Fruit fly (Drosophila melanogaster) whole organism, embryonic: ENCODE measurements around the gene CG12116.

Source experiments
- ATbp ChIP-seq: fragments of 200-800 bp; sonication (Bioruptor generic); optimal IDR thresholded peaks from 2 replicates; lab custom pipeline; 2017; ENCODE audit warnings: missing biosample characterization, mild to moderate bottlenecking, missing genetic modification characterization, missing genetic modification reagents
- Atf6 ChIP-seq: fragments of 200-800 bp; sonication (Bioruptor generic); IDR thresholded peaks from 2 replicates; pipeline ENCODE4 v1.3.6; 2022; ENCODE audit warnings: missing biosample characterization, missing genetic modification characterization
- B-H2 ChIP-seq: fragments of 200-800 bp; sonication (Bioruptor generic); optimal IDR thresholded peaks from 2 replicates; lab custom pipeline; 2018; ENCODE audit warnings: missing biosample characterization, mild to moderate bottlenecking, missing genetic modification characterization
- Bdp1 ChIP-seq: fragments of 200-800 bp; sonication (Bioruptor generic); optimal IDR thresholded peaks from 3 replicates; lab custom pipeline; 2016; ENCODE audit warnings: missing biosample characterization, missing genetic modification characterization
- CG10267 ChIP-seq: fragments of 200-800 bp; sonication (Bioruptor generic); optimal IDR thresholded peaks from 2 replicates; lab custom pipeline; 2018; ENCODE audit warnings: missing biosample characterization, mild to moderate bottlenecking, missing genetic modification characterization, moderate library complexity
- CG10274 ChIP-seq: fragments of 200-800 bp; sonication (Bioruptor generic); optimal IDR thresholded peaks from 3 replicates; lab custom pipeline; 2017; ENCODE audit warnings: missing biosample characterization, mild to moderate bottlenecking, missing genetic modification characterization
- CG10431 ChIP-seq: fragments of 200-800 bp; sonication (Bioruptor generic); optimal IDR thresholded peaks from 3 replicates; lab custom pipeline; 2018; ENCODE audit warnings: missing biosample characterization, mild to moderate bottlenecking, missing genetic modification characterization
- CG10462 ChIP-seq: fragments of 200-800 bp; sonication (Bioruptor generic); optimal IDR thresholded peaks from 2 replicates; lab custom pipeline; 2016; ENCODE audit warnings: missing biosample characterization, missing genetic modification characterization
- CG10979 ChIP-seq: fragments of 200-800 bp; sonication (Bioruptor generic); optimal IDR thresholded peaks from 2 replicates; lab custom pipeline; 2018; ENCODE audit warnings: missing biosample characterization, mild to moderate bottlenecking, missing genetic modification characterization, moderate library complexity
- CG11093 ChIP-seq: fragments of 200-800 bp; sonication (Bioruptor generic); IDR thresholded peaks from 3 replicates; pipeline ENCODE4 v1.3.6; 2022; ENCODE audit warnings: missing biosample characterization, missing genetic modification characterization
- CG12391 ChIP-seq: fragments of 200-800 bp; sonication (Bioruptor generic); optimal IDR thresholded peaks from 3 replicates; lab custom pipeline; 2018; ENCODE audit warnings: missing biosample characterization, mild to moderate bottlenecking, missing genetic modification characterization, moderate library complexity
- CG14710 ChIP-seq: fragments of 200-800 bp; sonication (Bioruptor generic); optimal IDR thresholded peaks from 3 replicates; lab custom pipeline; 2019; ENCODE audit warnings: missing biosample characterization, mild to moderate bottlenecking, missing genetic modification characterization, moderate library complexity
- CG15269 ChIP-seq: fragments of 200-800 bp; sonication (Bioruptor generic); optimal IDR thresholded peaks from 2 replicates; lab custom pipeline; 2018; ENCODE audit warnings: missing biosample characterization, mild to moderate bottlenecking, missing genetic modification characterization, moderate library complexity
- CG1529 ChIP-seq: fragments of 200-800 bp; sonication (Bioruptor generic); optimal IDR thresholded peaks from 3 replicates; lab custom pipeline; 2018; ENCODE audit warnings: missing biosample characterization, missing genetic modification characterization
- CG1603 ChIP-seq: fragments of 200-800 bp; sonication (Bioruptor generic); optimal IDR thresholded peaks from 2 replicates; lab custom pipeline; 2019; ENCODE audit warnings: missing biosample characterization, mild to moderate bottlenecking, missing genetic modification characterization, moderate library complexity
- CG2120 ChIP-seq: fragments of 200-800 bp; sonication (Bioruptor generic); optimal IDR thresholded peaks from 3 replicates; lab custom pipeline; 2016; ENCODE audit warnings: missing biosample characterization, missing genetic modification characterization
- CG2889 ChIP-seq: fragments of 200-800 bp; sonication (Bioruptor generic); IDR thresholded peaks from 3 replicates; pipeline ENCODE4 v1.3.6; 2022; ENCODE audit warnings: missing biosample characterization, missing genetic modification characterization
- CG30020 ChIP-seq: fragments of 200-800 bp; optimal IDR thresholded peaks from 2 replicates; lab custom pipeline; 2019; ENCODE audit warnings: missing biosample characterization, mild to moderate bottlenecking, missing genetic modification characterization, moderate library complexity
- CG30431 ChIP-seq: fragments of 200-800 bp; sonication (Bioruptor generic); optimal IDR thresholded peaks from 2 replicates; lab custom pipeline; 2017; ENCODE audit warnings: missing biosample characterization, missing genetic modification characterization
- CG31224 ChIP-seq: fragments of 200-800 bp; sonication (Bioruptor generic); IDR thresholded peaks from 2 replicates; pipeline ENCODE4 v1.3.6; 2022; ENCODE audit warnings: missing biosample characterization, missing genetic modification characterization
- CG3726 ChIP-seq: fragments of 200-800 bp; sonication (Bioruptor generic); IDR thresholded peaks from 3 replicates; pipeline ENCODE4, ENCODE4 v1.3.6; 2022; ENCODE audit warnings: missing biosample characterization, missing genetic modification characterization
- CG6254 ChIP-seq: fragments of 200-800 bp; sonication (Bioruptor generic); optimal IDR thresholded peaks from 3 replicates; lab custom pipeline; 2017; ENCODE audit warnings: mild to moderate bottlenecking, missing biosample characterization, missing genetic modification reagents, missing genetic modification characterization
- CG6654 ChIP-seq: fragments of 200-800 bp; sonication (Bioruptor generic); optimal IDR thresholded peaks from 2 replicates; lab custom pipeline; 2017; ENCODE audit warnings: missing biosample characterization, mild to moderate bottlenecking, missing genetic modification characterization
- CG6765 ChIP-seq: fragments of 200-800 bp; sonication (Bioruptor generic); optimal IDR thresholded peaks from 3 replicates; lab custom pipeline; 2017; ENCODE audit warnings: missing biosample characterization, mild to moderate bottlenecking, missing genetic modification characterization
- E2f1 ChIP-seq: fragments of 200-800 bp; sonication (Bioruptor generic); IDR thresholded peaks from 2 replicates; pipeline ENCODE4 v1.3.6; 2022; ENCODE audit warnings: missing biosample characterization, missing genetic modification characterization
- HLH4C ChIP-seq: fragments of 200-800 bp; sonication (Bioruptor generic); IDR thresholded peaks from 3 replicates; pipeline ENCODE4 v1.3.6; 2022; ENCODE audit warnings: missing biosample characterization, missing genetic modification characterization; ENCODE audit not compliant: partially characterized antibody
- HLHmδ ChIP-seq: fragments of 200-800 bp; sonication (Bioruptor generic); optimal IDR thresholded peaks from 2 replicates; lab custom pipeline; 2018; ENCODE audit warnings: missing biosample characterization, mild to moderate bottlenecking, missing genetic modification characterization, moderate library complexity
- Hr39 ChIP-seq: fragments of >200 bp; optimal IDR thresholded peaks from 2 replicates; lab custom pipeline; 2017
- Meics ChIP-seq: fragments of 200-800 bp; sonication (Bioruptor generic); optimal IDR thresholded peaks from 2 replicates; lab custom pipeline; 2017; ENCODE audit warnings: missing biosample characterization, mild to moderate bottlenecking, missing genetic modification characterization
- Neu2 ChIP-seq: fragments of 200-800 bp; sonication (Bioruptor generic); optimal IDR thresholded peaks from 3 replicates; lab custom pipeline; 2016; ENCODE audit warnings: missing biosample characterization, missing genetic modification characterization, borderline replicate concordance
- Xbp1 ChIP-seq: fragments of 200-800 bp; sonication (Bioruptor generic); optimal IDR thresholded peaks from 3 replicates; lab custom pipeline; 2016; ENCODE audit warnings: missing biosample characterization, mild to moderate bottlenecking, missing genetic modification characterization
- al ChIP-seq: fragments of 200-800 bp; sonication (Bioruptor generic); IDR thresholded peaks from 2 replicates; pipeline ENCODE4 v1.3.6; 2022; ENCODE audit warnings: missing biosample characterization, missing genetic modification characterization
- ash1 ChIP-seq: fragments of 200-800 bp; sonication (Bioruptor generic); optimal IDR thresholded peaks from 2 replicates; lab custom pipeline; 2018; ENCODE audit warnings: missing biosample characterization, mild to moderate bottlenecking, missing genetic modification characterization
- caup ChIP-seq: fragments of 200-800 bp; sonication (Bioruptor generic); optimal IDR thresholded peaks from 3 replicates; lab custom pipeline; 2017; ENCODE audit warnings: missing biosample characterization, mild to moderate bottlenecking, missing genetic modification characterization, moderate library complexity; ENCODE audit not compliant: severe bottlenecking
- cg ChIP-seq: fragments of 200-800 bp; sonication (Bioruptor generic); optimal IDR thresholded peaks from 3 replicates; lab custom pipeline; 2019; ENCODE audit warnings: missing biosample characterization, mild to moderate bottlenecking, missing genetic modification characterization, moderate library complexity
- chm ChIP-seq: fragments of 200-800 bp; sonication (Bioruptor generic); IDR thresholded peaks from 2 replicates; pipeline ENCODE4 v1.3.6; 2022; ENCODE audit warnings: missing biosample characterization, missing genetic modification characterization
- cwo ChIP-seq: fragments of 200-800 bp; sonication (Bioruptor generic); optimal IDR thresholded peaks from 3 replicates; lab custom pipeline; 2017; ENCODE audit warnings: missing biosample characterization, missing genetic modification characterization, mild to moderate bottlenecking, moderate library complexity, missing genetic modification reagents
- fd3F ChIP-seq: fragments of 200-800 bp; sonication (Bioruptor generic); optimal IDR thresholded peaks from 2 replicates; lab custom pipeline; 2018; ENCODE audit warnings: missing biosample characterization, mild to moderate bottlenecking, missing genetic modification characterization, moderate library complexity
- h ChIP-seq: fragments of >200 bp; optimal IDR thresholded peaks from 2 replicates; lab custom pipeline; 2017
- hbn ChIP-seq: fragments of 200-800 bp; sonication (Bioruptor generic); IDR thresholded peaks from 2 replicates; pipeline ENCODE4 v1.3.6; 2022; ENCODE audit warnings: missing biosample characterization, missing genetic modification characterization; ENCODE audit not compliant: partially characterized antibody
- ind ChIP-seq: fragments of 200-800 bp; sonication (Bioruptor generic); optimal IDR thresholded peaks from 3 replicates; lab custom pipeline; 2016; ENCODE audit warnings: missing biosample characterization, missing genetic modification characterization
- pita ChIP-seq: fragments of 200-800 bp; sonication (Bioruptor generic); optimal IDR thresholded peaks from 2 replicates; lab custom pipeline; 2017; ENCODE audit warnings: missing biosample characterization, mild to moderate bottlenecking, missing genetic modification characterization
- prd ChIP-seq, 3 experiments: fragments of >200 bp in 2 of 3; fragments of 200-800 bp in 1 of 3; sonication (Bioruptor generic) in 1 of 3; optimal IDR thresholded peaks in 2 of 3; IDR thresholded peaks in 1 of 3; 2 replicates in 2 of 3; 3 replicates in 1 of 3; pipeline versions ENCODE4 v1.3.6 to Lab custom; 2017 to 2022; ENCODE audit warnings: missing biosample characterization in 1 of 3, missing genetic modification characterization in 1 of 3
- psq ChIP-seq: fragments of 200-800 bp; sonication (Bioruptor generic); optimal IDR thresholded peaks from 2 replicates; lab custom pipeline; 2017; ENCODE audit warnings: missing biosample characterization, missing genetic modification characterization
- run ChIP-seq: fragments of 200-800 bp; sonication (Bioruptor generic); optimal IDR thresholded peaks from 3 replicates; lab custom pipeline; 2018; ENCODE audit warnings: missing biosample characterization, mild to moderate bottlenecking, missing genetic modification characterization
- sqz ChIP-seq: fragments of 200-800 bp; sonication (Bioruptor generic); optimal IDR thresholded peaks from 3 replicates; lab custom pipeline; 2018; ENCODE audit warnings: missing biosample characterization, mild to moderate bottlenecking, missing genetic modification characterization
- ssp ChIP-seq: fragments of 200-800 bp; sonication (Bioruptor generic); IDR thresholded peaks from 2 replicates; pipeline ENCODE4 v1.3.6; 2022; ENCODE audit warnings: missing biosample characterization, missing genetic modification characterization
- tio ChIP-seq: fragments of 200-800 bp; sonication (Bioruptor generic); optimal IDR thresholded peaks from 2 replicates; lab custom pipeline; 2017; ENCODE audit warnings: missing biosample characterization, missing genetic modification characterization, inconsistent platforms
- wor ChIP-seq: fragments of 200-800 bp; sonication (Bioruptor generic); IDR thresholded peaks from 2 replicates; pipeline ENCODE4 v1.3.6; 2022; ENCODE audit warnings: missing biosample characterization, missing genetic modification characterization

Gene CG12116

dm6 chrX:8421449-8421795 is 47.4 kb downstream of the CG12116 start:
- TF ChIP-seq hbn (GFP tag; lab: Robert Waterston, UW) (0 out of 2 replicates have a peak, but pooled peaks have one; percentile 5), cg (peak; percentile 10), HLHmδ (GFP tag; lab: Kevin White, UChicago) (no peak), Hr39 (lab: Kevin White, UChicago) (peak; percentile 86), sqz (GFP tag; lab: Kevin White, UChicago) (peak; percentile 7), CG15269 (no peak)

dm6 chrX:8420772-8421448 is 47.9 kb downstream of the CG12116 start:
- TF ChIP-seq ash1 = no peak
- no peak for TF ChIP-seq CG10274 (GFP tag; lab: Kevin White, UChicago)
- TF ChIP-seq E2f1 (GFP tag; lab: Robert Waterston, UW) = no peak
- no peak for TF ChIP-seq fd3F (GFP tag; lab: Kevin White, UChicago)
- no peak for TF ChIP-seq CG11093 (GFP tag; lab: Robert Waterston, UW)
- no peak for TF ChIP-seq tio (GFP tag; lab: Kevin White, UChicago)
- no peak for TF ChIP-seq CG14710 (tag; lab: Kevin White, UChicago)
- TF ChIP-seq CG6254 (GFP tag; lab: Kevin White, UChicago) = no peak
- TF ChIP-seq CG10431 (GFP tag; lab: Kevin White, UChicago) = no peak
- no peak for TF ChIP-seq h (lab: Kevin White, UChicago)
- TF ChIP-seq cwo (GFP tag; lab: Kevin White, UChicago) = peak; percentile 9
- TF ChIP-seq al = no peak
- no peak for TF ChIP-seq CG6765
- no peak for TF ChIP-seq HLH4C (GFP tag; lab: Robert Waterston, UW)
- no peak for TF ChIP-seq B-H2 (GFP tag; lab: Kevin White, UChicago)
- TF ChIP-seq Meics (GFP tag; lab: Kevin White, UChicago) = no peak
- no peak for TF ChIP-seq CG10979 (tag; lab: Kevin White, UChicago)
- TF ChIP-seq CG10267 = no peak
- no peak for TF ChIP-seq psq
- TF ChIP-seq CG1603 (tag; lab: Kevin White, UChicago) = no peak
- TF ChIP-seq Atf6 (GFP tag; lab: Robert Waterston, UW) = peak; percentile 50; the same call in 1 of the 2 replicates
- TF ChIP-seq CG10462 (GFP tag; lab: Kevin White, UChicago) = no peak
- TF ChIP-seq ind (GFP tag; lab: Kevin White, UChicago) = no peak
- TF ChIP-seq ssp = no peak
- TF ChIP-seq run (tag; lab: Kevin White, UChicago) = no peak
- TF ChIP-seq chm (GFP tag; lab: Robert Waterston, UW) = peak; percentile 77
- TF ChIP-seq CG2889 (GFP tag; lab: Robert Waterston, UW) = no peak
- TF ChIP-seq CG6654 (GFP tag; lab: Kevin White, UChicago) = no peak
- no peak for TF ChIP-seq pita
- no peak for TF ChIP-seq Bdp1
- TF ChIP-seq wor = no peak
- no peak for TF ChIP-seq Xbp1 (GFP tag; lab: Kevin White, UChicago)
- no peak for TF ChIP-seq CG30431
- no peak for TF ChIP-seq CG31224 (GFP tag; lab: Robert Waterston, UW)
- no peak for TF ChIP-seq prd (optimal IDR thresholded peaks at IDR 0.05; lab: Kevin White, UChicago)
- TF ChIP-seq prd (GFP tag; IDR thresholded peaks at IDR 0.05; lab: Robert Waterston, UW) = no peak
- TF ChIP-seq ATbp (GFP tag; lab: Kevin White, UChicago) = no peak
- no peak for TF ChIP-seq Neu2 (GFP tag; lab: Kevin White, UChicago)
- peak; percentile 30 for TF ChIP-seq CG2120 (GFP tag; lab: Kevin White, UChicago)
- TF ChIP-seq CG30020 (tag; lab: Kevin White, UChicago) = no peak
- peak; percentile 23 for TF ChIP-seq CG1529 (GFP tag; lab: Kevin White, UChicago)
- no peak for TF ChIP-seq CG3726 (GFP tag; lab: Robert Waterston, UW)
- no peak for TF ChIP-seq caup (GFP tag; lab: Kevin White, UChicago)
- no peak for TF ChIP-seq CG12391 (tag; lab: Kevin White, UChicago)
